Worm (Caenorhabditis elegans): Measurements from ENCODE around the gene sdz-32.
"Not testable (repeated sequence)": the region's sequence is repeated elsewhere in the genome, so short reads cannot be mapped to it uniquely, and the experiment has no call there.

Gene sdz-32

DNA sequence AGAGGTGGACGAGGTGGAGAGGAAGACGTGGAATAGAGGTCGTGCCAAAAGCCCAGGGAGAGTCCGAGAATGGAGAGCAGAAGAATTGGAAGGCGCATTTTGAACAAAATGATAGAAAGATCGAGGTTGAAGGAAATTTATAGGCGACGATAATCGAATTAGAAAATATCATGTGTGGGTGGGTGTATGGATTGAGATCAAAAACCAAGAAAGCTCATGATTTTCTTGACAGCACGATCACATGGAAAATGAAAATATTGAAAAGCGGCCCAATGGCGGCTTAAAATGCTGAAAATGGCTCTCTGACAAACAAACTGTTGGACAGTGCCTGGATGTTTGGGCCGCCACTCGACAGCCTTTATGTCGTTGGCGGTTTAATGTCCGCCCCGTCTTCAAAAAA is 10.7 kb upstream of the sdz-32 start, which contains the start of gene C16C8.9:
Gene C16C8.9 (minus strand): TSS at position 101 of the 400 bp plus-strand sequence.
- TF ChIP-seq sea-2 (GFP tag; optimal IDR thresholded peaks at IDR 0.05) (no peak), ceh-16 (tag; optimal IDR thresholded peaks at IDR 0.05) (no peak), ceh-82 (tag; optimal IDR thresholded peaks at IDR 0.05) (no peak), nhr-25 (tag; optimal IDR thresholded peaks at IDR 0.05) (no peak), zag-1 (tag; optimal IDR thresholded peaks at IDR 0.05) (no peak), fkh-2 (tag; optimal IDR thresholded peaks at IDR 0.05) (no peak), ama-1 (optimal IDR thresholded peaks at IDR 0.05) (no peak), nhr-76 (tag; optimal IDR thresholded peaks at IDR 0.05) (no peak), nhr-11 (tag; optimal IDR thresholded peaks at IDR 0.05) (no peak), pha-4 (tag; optimal IDR thresholded peaks at IDR 0.05) (no peak), eor-1 (tag; optimal IDR thresholded peaks at IDR 0.05) (no peak), nhr-67 (tag; optimal IDR thresholded peaks at IDR 0.05) (no peak), fos-1 (tag; optimal IDR thresholded peaks at IDR 0.05) (no peak), mdl-1 (tag; optimal IDR thresholded peaks at IDR 0.05) (no peak), unc-62 (GFP tag; optimal IDR thresholded peaks at IDR 0.05) (no peak), mml-1 (tag; optimal IDR thresholded peaks at IDR 0.05) (no peak)

DNA sequence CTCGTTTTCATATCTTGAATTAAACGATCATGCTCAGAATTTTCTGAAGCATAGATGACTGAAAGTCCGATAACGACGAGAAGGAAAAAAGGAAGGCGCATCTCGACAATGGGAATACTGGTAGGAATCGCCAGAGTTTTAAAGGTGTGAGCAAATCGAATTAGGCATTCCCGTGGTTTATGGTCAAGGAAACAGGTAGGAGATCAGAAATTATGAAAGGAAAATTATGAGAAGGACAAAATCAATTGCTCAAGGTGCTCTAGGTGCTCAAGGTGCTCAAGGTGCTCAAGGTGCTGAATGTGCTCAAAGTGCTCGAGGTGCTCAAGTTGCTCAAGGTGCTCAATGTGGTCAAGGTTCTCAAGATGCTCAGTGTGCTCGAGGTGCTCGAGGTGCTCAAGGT is 9.3 kb upstream of the sdz-32 start, which contains the start of gene C16C8.10:
Gene C16C8.10 (minus strand): TSS at position 101 of the 400 bp plus-strand sequence.
- TF ChIP-seq nhr-76, egl-5, fos-1 (tag; optimal IDR thresholded peaks at IDR 0.05): not testable (repeated sequence)

DNA sequence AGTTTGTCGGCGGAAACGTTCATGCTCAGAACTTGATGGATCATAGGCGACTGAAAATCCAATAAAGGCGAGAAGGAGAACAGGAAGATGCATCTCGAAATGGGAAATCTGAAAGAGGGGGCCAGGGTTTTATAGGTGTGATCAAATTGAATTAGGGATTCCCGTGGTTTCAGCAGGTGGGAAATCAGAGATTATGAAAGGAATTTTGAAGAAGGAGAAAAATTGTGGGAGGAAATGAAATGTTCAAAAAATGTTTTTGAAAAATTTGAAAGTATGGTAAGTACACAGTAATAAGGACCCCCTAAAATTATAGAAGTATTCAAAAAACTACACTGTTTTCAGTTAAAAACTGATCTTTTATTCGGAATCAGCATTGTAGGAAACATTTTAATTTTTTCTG is 3.3 kb upstream of the sdz-32 start, which contains the start of gene Y49F6B.20:
Gene Y49F6B.20 (minus strand): TSS at position 101 of the 400 bp plus-strand sequence.
- TF ChIP-seq ceh-28 (tag; optimal IDR thresholded peaks at IDR 0.05) (no peak), mml-1 (tag; optimal IDR thresholded peaks at IDR 0.05) (no peak), egl-5 (tag; optimal IDR thresholded peaks at IDR 0.05) (no peak), hmg-11 (tag; optimal IDR thresholded peaks at IDR 0.05) (no peak), lin-39 (tag; optimal IDR thresholded peaks at IDR 0.05) (no peak)

DNA sequence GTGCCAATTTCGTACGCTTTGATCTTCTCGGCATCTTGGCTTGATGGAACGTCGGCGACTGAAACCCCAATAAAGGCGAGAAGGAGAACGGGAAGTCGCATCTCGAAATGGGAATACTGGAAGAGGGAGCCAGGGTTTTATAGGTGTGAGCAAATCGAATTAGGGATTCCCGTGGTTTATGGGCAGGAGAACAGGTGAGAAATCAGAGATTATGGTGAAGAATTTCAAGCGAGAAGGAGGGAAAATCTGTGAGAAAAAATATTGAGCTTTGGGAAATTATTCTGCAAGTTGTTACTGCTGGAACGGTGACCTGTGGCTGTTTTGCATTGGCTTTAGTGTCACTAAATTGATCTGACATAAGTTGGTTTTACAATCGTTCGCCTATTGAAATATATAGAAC is 2.2 kb upstream of the sdz-32 start, which contains the start of gene Y49F6B.13:
Gene Y49F6B.13 (minus strand): TSS at position 101 of the 400 bp plus-strand sequence.
- TF ChIP-seq ceh-82 (tag; optimal IDR thresholded peaks at IDR 0.05) (no peak), nhr-43 (tag; optimal IDR thresholded peaks at IDR 0.05; ENCODE audit: poor library complexity, severe bottlenecking) (no peak), elt-2 (tag; optimal IDR thresholded peaks at IDR 0.05) (no peak), daf-12 (tag; optimal IDR thresholded peaks at IDR 0.05) (no peak), nhr-77 (tag; optimal IDR thresholded peaks at IDR 0.05) (no peak), snpc-4 (tag; optimal IDR thresholded peaks at IDR 0.05) (no peak), nhr-76 (tag; optimal IDR thresholded peaks at IDR 0.05) (no peak), unc-39 (tag; optimal IDR thresholded peaks at IDR 0.05) (no peak), nfya-1 (tag; optimal IDR thresholded peaks at IDR 0.05; ENCODE audit: insufficient read depth) (no peak), mml-1 (tag; optimal IDR thresholded peaks at IDR 0.05) (no peak), ztf-11 (tag; optimal IDR thresholded peaks at IDR 0.05) (no peak)

DNA sequence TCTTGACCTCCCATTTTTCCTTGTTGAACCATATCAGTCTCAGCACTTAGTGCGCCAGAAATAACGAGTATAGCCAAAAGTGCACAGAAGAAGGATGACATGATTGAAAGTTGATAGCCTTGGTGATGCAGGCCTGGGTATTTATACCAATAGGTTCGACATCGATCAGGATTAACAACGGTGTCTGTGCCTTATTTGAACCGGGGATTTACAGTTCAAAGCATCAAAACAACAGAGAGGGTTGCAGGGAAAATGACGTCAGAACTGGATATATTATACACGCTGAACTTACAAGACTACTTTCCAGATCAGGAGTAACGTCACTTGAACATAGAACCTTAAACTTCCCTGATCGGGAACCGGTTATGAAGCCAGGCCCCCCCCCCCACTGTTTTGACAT is 1.5 kb upstream of the sdz-32 start, which contains the start of gene Y49F6B.12:
Gene Y49F6B.12 (minus strand): TSS at position 101 of the 400 bp plus-strand sequence.
- TF ChIP-seq lsy-12 (tag; optimal IDR thresholded peaks at IDR 0.05), result no peak

DNA sequence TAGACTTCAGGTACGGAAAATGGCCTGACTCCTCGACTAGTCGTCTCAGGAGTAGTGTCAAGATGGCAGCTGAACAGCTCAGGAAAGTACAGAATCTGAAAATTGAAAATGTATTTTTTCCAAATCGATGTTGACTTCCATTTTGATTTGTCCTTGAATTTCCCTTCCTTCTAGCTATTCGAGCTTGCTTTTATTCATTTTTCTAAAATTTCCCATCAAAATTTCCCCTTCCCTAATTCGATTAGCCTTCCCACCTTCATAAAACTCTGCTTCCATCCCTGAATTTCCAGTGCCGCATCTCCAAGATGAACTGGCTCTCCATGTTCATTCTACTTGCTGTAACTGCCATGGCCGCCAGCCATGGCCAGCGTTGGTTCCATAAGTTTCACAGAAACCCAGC is 1.0 kb upstream of the sdz-32 start, which contains the start of gene Y49F6B.6:
Gene Y49F6B.6 (plus strand): TSS at position 301 of the 400 bp plus-strand sequence.
- TF ChIP-seq ZK546.5 (tag; optimal IDR thresholded peaks at IDR 0.05) (no peak), pqm-1 (tag; optimal IDR thresholded peaks at IDR 0.05) (no peak), pha-4 (tag; optimal IDR thresholded peaks at IDR 0.05) (no peak), mdl-1 (tag; optimal IDR thresholded peaks at IDR 0.05) (no peak), nfya-1 (tag; optimal IDR thresholded peaks at IDR 0.05; ENCODE audit: insufficient read depth) (no peak)

Measured in whole organism, L3 larva.